Fruit fly (Drosophila melanogaster): ENCODE data around the gene CG15036.

dm6 chrX:7415027-7415426, 9.6 kb downstream of the CG15036 start:
- no peak for TF ChIP-seq ttk (optimal IDR thresholded peaks at IDR 0.05)
- no peak for TF ChIP-seq psq (optimal IDR thresholded peaks at IDR 0.05)
- TF ChIP-seq h (optimal IDR thresholded peaks at IDR 0.05), result no peak
- no peak for TF ChIP-seq Sin3A (optimal IDR thresholded peaks at IDR 0.05)
- TF ChIP-seq insv (optimal IDR thresholded peaks at IDR 0.05), result no peak
- no peak for TF ChIP-seq Myc (optimal IDR thresholded peaks at IDR 0.05)
